Worm (Caenorhabditis elegans) whole organism, early embryonic: ENCODE results near the gene strd-1.

Experiments used
- F13C5.2 ChIP-seq: sonication (generic microtip); optimal IDR thresholded peaks from 2 replicates; lab custom pipeline; 2017; ENCODE audit warnings: mild to moderate bottlenecking, missing genetic modification characterization, inconsistent platforms, missing compliant biosample characterization
- ama-1 ChIP-seq: fragments of 150-350 bp; optimal IDR thresholded peaks from 2 replicates; lab custom pipeline; 2014
- ceh-13 ChIP-seq: fragments of 200-800 bp; sonication (Bioruptor generic); optimal IDR thresholded peaks from 2 replicates; lab custom pipeline; 2018; ENCODE audit warnings: mild to moderate bottlenecking, missing genetic modification characterization, missing compliant biosample characterization
- ceh-36 ChIP-seq: sonication (generic microtip); optimal IDR thresholded peaks from 2 replicates; lab custom pipeline; 2016; ENCODE audit warnings: missing genetic modification characterization, inconsistent platforms, missing compliant biosample characterization
- ets-7 ChIP-seq: sonication (generic microtip); optimal IDR thresholded peaks from 2 replicates; lab custom pipeline; 2016; ENCODE audit warnings: missing genotype, missing genetic modification characterization, missing compliant biosample characterization
- hmbx-1 ChIP-seq: sonication (generic microtip); optimal IDR thresholded peaks from 2 replicates; lab custom pipeline; 2016; ENCODE audit warnings: mild to moderate bottlenecking, missing genetic modification characterization, missing compliant biosample characterization
- hmg-4 ChIP-seq: fragments of 200-800 bp; sonication (Bioruptor generic); optimal IDR thresholded peaks from 2 replicates; lab custom pipeline; 2018; ENCODE audit warnings: mild to moderate bottlenecking, missing genetic modification characterization, missing compliant biosample characterization
- sea-1 ChIP-seq: fragments of 200-800 bp; sonication (Bioruptor generic); conservative IDR thresholded peaks from 2 replicates; pipeline ENCODE4 v1.3.6; 2022; ENCODE audit warnings: missing genetic modification characterization, missing compliant biosample characterization
- tbx-11 ChIP-seq: fragments of 200-800 bp; sonication (Bioruptor generic); IDR thresholded peaks from 2 replicates; pipeline ENCODE4 v1.3.6; 2022; ENCODE audit warnings: missing genetic modification characterization, missing compliant biosample characterization
- tbx-37 ChIP-seq: fragments of 200-800 bp; sonication (Bioruptor generic); conservative IDR thresholded peaks from 2 replicates; pipeline ENCODE4 v1.3.6; 2022; ENCODE audit warnings: missing genetic modification reagents, missing genetic modification characterization, missing compliant biosample characterization

- no peak for TF ChIP-seq tbx-37
- no peak for TF ChIP-seq ama-1
- TF ChIP-seq ets-7 (tag; lab: Kevin White, UChicago), result no peak
- TF ChIP-seq tbx-11 (GFP tag; lab: Robert Waterston, UW), result no peak
- TF ChIP-seq F13C5.2 (tag; lab: Kevin White, UChicago), result no peak
- no peak for TF ChIP-seq hmbx-1 (tag; lab: Kevin White, UChicago)
- no peak for TF ChIP-seq ceh-13
- TF ChIP-seq sea-1 (GFP tag; lab: Robert Waterston, UW), result no peak
- no peak for TF ChIP-seq ceh-36 (tag; lab: Kevin White, UChicago)
- no peak for TF ChIP-seq hmg-4 (GFP tag; lab: Kevin White, UChicago)
These were observed 4.3 kb upstream of the strd-1 start for ce11 chrIII:10942905-10943304.
